Worm (Caenorhabditis elegans): ENCODE measurements around the gene hgap-2.

Gene hgap-2

ce11 chrII:8623396-8623795 lies 61.3 kb downstream of the hgap-2 start, which contains the start of gene T22C8.4:
TSS of gene T22C8.4 (minus strand) at chrII:8623496.
- TF ChIP-seq arid-1 (GFP tag; conservative IDR thresholded peaks at IDR 0.05) = no peak
- no peak for TF ChIP-seq tra-1 (GFP tag; IDR thresholded peaks at IDR 0.05)
- TF ChIP-seq nhr-48 (tag; optimal IDR thresholded peaks at IDR 0.05) = no peak
- no peak for TF ChIP-seq zip-2 (tag; optimal IDR thresholded peaks at IDR 0.05)
- no peak for TF ChIP-seq ces-1 (GFP tag; optimal IDR thresholded peaks at IDR 0.05)
- no peak for TF ChIP-seq dmd-8 (GFP tag; IDR thresholded peaks at IDR 0.05)
- TF ChIP-seq set-16 (GFP tag; IDR thresholded peaks at IDR 0.05) = no peak
- no peak for TF ChIP-seq daf-12 (tag; optimal IDR thresholded peaks at IDR 0.05)
- no peak for TF ChIP-seq daf-16 (GFP tag; optimal IDR thresholded peaks at IDR 0.05)
- TF ChIP-seq daf-16 (tag; optimal IDR thresholded peaks at IDR 0.05) = no peak
- TF ChIP-seq F37D6.2 (tag; optimal IDR thresholded peaks at IDR 0.05) = no peak
- no peak for TF ChIP-seq mxl-2 (GFP tag; conservative IDR thresholded peaks at IDR 0.05)
- no peak for TF ChIP-seq ztf-7 (tag; optimal IDR thresholded peaks at IDR 0.05)
- TF ChIP-seq pha-4 (GFP tag; IDR thresholded peaks at IDR 0.05) = no peak
- no peak for TF ChIP-seq pha-4 (tag; optimal IDR thresholded peaks at IDR 0.05)
- TF ChIP-seq Y5F2A.4 (GFP tag; optimal IDR thresholded peaks at IDR 0.05) = no peak
- no peak for TF ChIP-seq nhr-237 (tag; optimal IDR thresholded peaks at IDR 0.05)
- no peak for TF ChIP-seq nhr-102 (tag; optimal IDR thresholded peaks at IDR 0.05)
- no peak for TF ChIP-seq egl-43 (GFP tag; IDR thresholded peaks at IDR 0.05)
- TF ChIP-seq fos-1 (tag; optimal IDR thresholded peaks at IDR 0.05) = no peak
- no peak for TF ChIP-seq F26F4.8 (GFP tag; conservative IDR thresholded peaks at IDR 0.05)

DNA sequence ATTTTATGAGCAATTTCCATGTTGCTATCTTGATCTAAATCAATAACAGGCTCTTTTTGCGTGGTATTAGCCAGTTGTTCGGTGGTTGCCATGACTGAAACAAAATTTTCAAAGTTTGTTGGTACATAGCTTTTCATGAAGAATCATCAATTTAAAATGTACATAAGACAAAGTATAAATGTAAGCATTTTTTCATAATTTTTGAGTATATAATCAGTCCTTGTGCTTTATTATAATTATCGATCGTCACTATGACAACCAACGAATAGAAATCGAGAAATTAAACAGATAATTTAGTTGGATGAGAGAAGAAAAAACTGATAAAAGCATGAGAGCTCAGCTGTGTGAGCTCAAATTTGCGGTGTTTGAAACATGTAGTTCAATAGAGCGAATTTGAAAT lies 62.8 kb downstream of the hgap-2 start, which contains the start of gene T22C8.3:
Gene T22C8.3, minus strand, starts transcription at position 101 of the 400 bp plus-strand sequence.
- TF ChIP-seq madf-5 (GFP tag; IDR thresholded peaks at IDR 0.05) = no peak
- TF ChIP-seq nhr-28 (tag; optimal IDR thresholded peaks at IDR 0.05) = peak; percentile 14
